Worm (Caenorhabditis elegans) whole organism, mixed stage, embryonic: ENCODE results near the gene lec-2.

Experiments used
- M03D4.4 ChIP-seq: sonication (generic microtip); optimal IDR thresholded peaks from 2 replicates; lab custom pipeline; 2017; ENCODE audit warnings: mild to moderate bottlenecking, missing genetic modification characterization, missing compliant biosample characterization
- ceh-43 ChIP-seq: fragments of 200-800 bp; sonication (Bioruptor generic); optimal IDR thresholded peaks from 2 replicates; lab custom pipeline; 2018; ENCODE audit warnings: mild to moderate bottlenecking, missing genetic modification characterization, moderate library complexity, missing compliant biosample characterization
- ceh-83 ChIP-seq: fragments of 200-800 bp; sonication (Bioruptor generic); optimal IDR thresholded peaks from 2 replicates; lab custom pipeline; 2018; ENCODE audit warnings: mild to moderate bottlenecking, missing genetic modification characterization, missing compliant biosample characterization
- elt-1 ChIP-seq: sonication (generic microtip); optimal IDR thresholded peaks from 2 replicates; lab custom pipeline; 2017; ENCODE audit warnings: missing genetic modification characterization, mild to moderate bottlenecking, missing compliant biosample characterization, antibody characterized with exemption, moderate library complexity, borderline replicate concordance; ENCODE audit not compliant: insufficient read depth
- ham-2 ChIP-seq: fragments of 200-800 bp; sonication (Bioruptor generic); optimal IDR thresholded peaks from 2 replicates; lab custom pipeline; 2018; ENCODE audit warnings: mild to moderate bottlenecking, missing genetic modification characterization, missing compliant biosample characterization
- hlh-1 ChIP-seq: fragments of 150-350 bp; optimal IDR thresholded peaks from 2 replicates; lab custom pipeline; 2014; ENCODE audit warnings: missing biosample characterization, missing genetic modification reagents, missing genetic modification characterization
- mab-5 ChIP-seq: fragments of 150-350 bp; optimal IDR thresholded peaks from 2 replicates; lab custom pipeline; 2014; ENCODE audit warnings: missing biosample characterization, missing genetic modification characterization
- nhr-12 ChIP-seq: fragments of 150-350 bp; optimal IDR thresholded peaks from 2 replicates; lab custom pipeline; 2014; ENCODE audit warnings: missing biosample characterization, missing genetic modification characterization
- nhr-237 ChIP-seq: fragments of 150-350 bp; optimal IDR thresholded peaks from 2 replicates; lab custom pipeline; 2014; ENCODE audit warnings: missing biosample characterization, missing genetic modification characterization
- nhr-28 ChIP-seq: fragments of 150-350 bp; optimal IDR thresholded peaks from 2 replicates; lab custom pipeline; 2014; ENCODE audit warnings: missing biosample characterization, missing genetic modification characterization
- nhr-76 ChIP-seq: sonication (generic microtip); optimal IDR thresholded peaks from 2 replicates; lab custom pipeline; 2017; ENCODE audit warnings: missing biosample characterization, missing genetic modification characterization
- snpc-4 ChIP-seq: fragments of 150-350 bp; optimal IDR thresholded peaks from 2 replicates; lab custom pipeline; 2014; ENCODE audit warnings: missing biosample characterization, missing genetic modification characterization
- sptf-1 ChIP-seq: sonication (generic microtip); optimal IDR thresholded peaks from 2 replicates; lab custom pipeline; 2017; ENCODE audit warnings: mild to moderate bottlenecking, missing genetic modification characterization, moderate library complexity, missing compliant biosample characterization
- tbx-8 ChIP-seq: fragments of 200-800 bp; sonication (Bioruptor generic); optimal IDR thresholded peaks from 2 replicates; lab custom pipeline; 2018; ENCODE audit warnings: mild to moderate bottlenecking, missing genetic modification characterization, moderate library complexity, missing compliant biosample characterization
- unc-120 ChIP-seq: sonication (generic microtip); optimal IDR thresholded peaks from 2 replicates; lab custom pipeline; 2017; ENCODE audit warnings: missing genetic modification characterization, missing compliant biosample characterization; ENCODE audit not compliant: poor library complexity, severe bottlenecking
- unc-39 ChIP-seq: fragments of 150-350 bp; optimal IDR thresholded peaks from 2 replicates; lab custom pipeline; 2014; ENCODE audit warnings: missing biosample characterization, missing genetic modification characterization
- zip-8 ChIP-seq: fragments of 150-350 bp; optimal IDR thresholded peaks from 2 replicates; lab custom pipeline; 2014; ENCODE audit warnings: missing biosample characterization, missing genetic modification characterization

The lec-2 gene

ce11 chrII:9960127-9960526 lies 55.9 kb downstream of the lec-2 start:
- TF ChIP-seq zip-8 = no peak
- TF ChIP-seq ham-2 = no peak
- TF ChIP-seq nhr-12 = no peak
- TF ChIP-seq elt-1 (tag; lab: Kevin White, UChicago) = no peak
- no peak for TF ChIP-seq nhr-76 (tag; lab: Kevin White, UChicago)
- TF ChIP-seq nhr-28 = no peak
- TF ChIP-seq M03D4.4 (tag; lab: Kevin White, UChicago) = no peak
- no peak for TF ChIP-seq snpc-4 (tag; lab: Kevin White, UChicago)
- TF ChIP-seq unc-120 (tag; lab: Kevin White, UChicago) = no peak
- TF ChIP-seq mab-5 = no peak
- TF ChIP-seq ceh-83 = no peak
- no peak for TF ChIP-seq tbx-8 (GFP tag; lab: Kevin White, UChicago)
- TF ChIP-seq nhr-237 (tag; lab: Kevin White, UChicago) = no peak
- TF ChIP-seq sptf-1 (tag; lab: Kevin White, UChicago) = no peak
- no peak for TF ChIP-seq unc-39
- no peak for TF ChIP-seq ceh-43 (GFP tag; lab: Kevin White, UChicago)
- no peak for TF ChIP-seq hlh-1 (tag; lab: Kevin White, UChicago)
